Worm (Caenorhabditis elegans): Measurements from ENCODE around the gene nstp-3.
A peak's percentile ranks its signal among the peaks of the same experiment; 100 is the strongest.

The nstp-3 gene

DNA sequence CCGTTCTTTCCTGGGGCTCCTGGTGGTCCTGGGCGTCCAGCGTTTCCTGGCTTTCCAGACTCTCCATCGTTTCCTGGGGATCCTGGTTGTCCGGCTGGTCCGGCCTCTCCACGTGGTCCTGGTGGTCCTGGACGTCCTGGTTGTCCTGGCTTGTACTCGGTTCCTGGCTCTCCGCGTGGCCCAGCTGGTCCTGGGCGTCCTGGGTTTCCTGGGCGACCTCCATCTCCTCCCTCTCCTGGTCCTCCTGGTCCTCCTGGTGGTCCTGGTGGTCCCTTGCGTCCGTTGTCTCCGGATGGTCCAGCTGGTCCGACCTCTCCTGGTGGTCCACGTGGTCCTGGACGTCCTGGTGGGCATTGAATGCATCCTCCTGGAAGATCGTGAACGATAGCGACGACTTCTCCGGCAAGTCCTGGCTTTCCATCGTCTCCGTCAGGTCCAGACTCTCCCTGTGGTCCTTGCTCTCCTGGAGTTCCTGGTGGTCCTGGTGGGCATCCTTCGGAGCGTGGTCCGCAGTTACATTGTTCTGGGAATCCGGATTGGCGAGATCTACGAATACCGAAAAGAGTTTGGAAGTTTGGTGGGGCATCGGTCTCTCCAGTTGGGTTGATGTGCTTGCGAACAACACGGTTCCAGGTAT lies 38.1 kb upstream of the nstp-3 start:
- TF ChIP-seq ref-1 (GFP tag; conservative IDR thresholded peaks at IDR 0.05) (no peak), ztf-23 (GFP tag; IDR thresholded peaks at IDR 0.05) (no peak), med-1 (GFP tag; optimal IDR thresholded peaks at IDR 0.05; ENCODE audit: insufficient read depth) (no peak), tab-1 (GFP tag; IDR thresholded peaks at IDR 0.05) (0 out of 2 replicates have a peak, but pooled peaks have one; percentile 17), klf-2 (GFP tag; conservative IDR thresholded peaks at IDR 0.05) (no peak), cog-1 (tag; optimal IDR thresholded peaks at IDR 0.05) (no peak), flt-1 (GFP tag; IDR thresholded peaks at IDR 0.05) (no peak)

DNA sequence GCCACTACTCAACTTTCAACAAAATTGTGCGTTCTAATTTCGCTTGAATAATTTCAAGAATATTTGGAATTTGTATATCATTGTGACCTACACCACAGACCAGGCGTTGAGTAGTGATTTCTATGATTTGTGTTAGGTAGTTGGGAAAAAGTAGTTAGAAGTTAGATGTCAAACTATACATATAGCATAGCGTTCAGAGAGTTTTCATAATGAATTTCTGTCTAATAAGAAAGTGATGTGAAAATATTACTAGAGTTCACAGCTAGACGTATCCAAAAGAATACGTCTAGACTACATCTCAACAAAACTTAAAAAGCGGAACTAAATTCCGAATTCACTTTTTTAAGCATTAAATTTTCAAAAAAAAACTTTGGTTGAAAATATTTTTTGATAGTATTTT lies 37.4 kb upstream of the nstp-3 start:
- TF ChIP-seq med-1 (GFP tag; optimal IDR thresholded peaks at IDR 0.05; ENCODE audit: insufficient read depth) (no peak), cog-1 (tag; optimal IDR thresholded peaks at IDR 0.05) (no peak), flt-1 (GFP tag; IDR thresholded peaks at IDR 0.05) (no peak), ztf-23 (GFP tag; IDR thresholded peaks at IDR 0.05) (no peak), tab-1 (GFP tag; IDR thresholded peaks at IDR 0.05) (no peak), ztf-29 (GFP tag; IDR thresholded peaks at IDR 0.05) (no peak), T22C8.4 (GFP tag; IDR thresholded peaks at IDR 0.05) (no peak), klf-2 (GFP tag; conservative IDR thresholded peaks at IDR 0.05) (no peak), ref-1 (GFP tag; conservative IDR thresholded peaks at IDR 0.05) (no peak)

DNA sequence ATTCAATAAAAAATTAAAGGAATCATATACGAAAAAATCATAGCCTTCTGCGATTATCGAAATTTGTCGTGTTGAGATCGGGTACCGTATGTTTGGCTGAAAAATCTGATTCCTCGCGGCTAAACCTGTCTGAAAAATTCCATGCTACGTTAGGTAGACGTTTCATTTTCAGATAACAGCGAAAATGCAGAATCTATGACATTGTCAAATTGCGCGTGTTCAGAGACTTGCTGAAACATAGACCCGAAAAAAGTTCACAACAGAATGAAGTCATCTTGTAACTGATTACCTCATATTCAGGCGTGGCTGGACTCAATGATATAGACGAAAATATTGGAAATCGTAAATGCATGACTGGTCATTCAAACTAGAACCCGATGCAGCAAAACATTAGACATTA lies 35.5 kb upstream of the nstp-3 start, which contains the start of gene srh-76:
Gene srh-76 (plus strand): TSS at position 301 of the 400 bp plus-strand sequence.
- TF ChIP-seq ref-1 (GFP tag; conservative IDR thresholded peaks at IDR 0.05), result no peak
- TF ChIP-seq tab-1 (GFP tag; IDR thresholded peaks at IDR 0.05), result no peak
- no peak for TF ChIP-seq flt-1 (GFP tag; IDR thresholded peaks at IDR 0.05)
- TF ChIP-seq T22C8.4 (GFP tag; IDR thresholded peaks at IDR 0.05), result no peak
- no peak for TF ChIP-seq med-1 (GFP tag; optimal IDR thresholded peaks at IDR 0.05; ENCODE audit: insufficient read depth)
- no peak for TF ChIP-seq cog-1 (tag; optimal IDR thresholded peaks at IDR 0.05)
- TF ChIP-seq ztf-23 (GFP tag; IDR thresholded peaks at IDR 0.05), result no peak
- no peak for TF ChIP-seq ztf-29 (GFP tag; IDR thresholded peaks at IDR 0.05)
- TF ChIP-seq klf-2 (GFP tag; conservative IDR thresholded peaks at IDR 0.05), result no peak

DNA sequence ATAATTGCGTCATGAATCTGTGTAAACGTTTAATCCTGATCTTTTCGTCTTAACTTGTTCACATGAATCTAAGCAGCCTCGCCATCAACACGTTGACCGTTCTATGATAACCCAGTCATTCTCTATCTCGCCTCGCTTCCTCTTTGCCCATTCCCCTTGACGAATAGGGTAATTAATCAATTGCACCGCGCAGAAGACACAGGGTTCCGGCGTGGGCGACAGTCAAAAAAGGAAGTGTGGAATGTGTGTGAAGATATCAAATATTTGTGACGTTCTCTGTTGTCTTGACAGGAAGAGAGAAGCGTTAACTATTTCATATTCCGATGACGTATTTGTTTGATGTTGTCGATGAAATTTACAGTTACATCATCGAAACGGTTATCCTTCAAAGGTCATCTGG lies 34.8 kb upstream of the nstp-3 start:
- TF ChIP-seq ref-1 (GFP tag; conservative IDR thresholded peaks at IDR 0.05) (no peak), ztf-29 (GFP tag; IDR thresholded peaks at IDR 0.05) (no peak), tab-1 (GFP tag; IDR thresholded peaks at IDR 0.05) (no peak), cog-1 (tag; optimal IDR thresholded peaks at IDR 0.05) (no peak), med-1 (GFP tag; optimal IDR thresholded peaks at IDR 0.05; ENCODE audit: insufficient read depth) (no peak), ztf-23 (GFP tag; IDR thresholded peaks at IDR 0.05) (no peak), flt-1 (GFP tag; IDR thresholded peaks at IDR 0.05) (no peak), klf-2 (GFP tag; conservative IDR thresholded peaks at IDR 0.05) (no peak), T22C8.4 (GFP tag; IDR thresholded peaks at IDR 0.05) (no peak)

DNA sequence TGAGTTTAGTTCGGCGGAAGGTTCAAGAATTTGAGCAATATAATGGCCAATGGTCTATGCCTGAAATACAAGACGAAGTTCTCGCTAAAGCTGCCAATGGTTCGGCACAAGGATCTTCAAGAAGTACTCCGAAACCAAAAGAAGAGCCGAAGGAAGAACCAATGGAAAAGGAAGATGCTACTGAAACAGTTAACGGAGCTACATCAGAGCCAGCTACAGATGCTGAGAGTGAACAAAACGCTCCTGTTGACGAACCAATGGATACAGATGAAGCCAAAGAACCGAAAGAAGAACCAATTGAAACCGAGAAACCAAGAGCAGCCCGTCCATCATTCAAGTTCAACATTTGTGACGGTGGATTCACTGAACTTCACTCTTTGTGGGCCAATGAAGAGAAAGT lies 33.2 kb upstream of the nstp-3 start:
- TF ChIP-seq med-1 (GFP tag; optimal IDR thresholded peaks at IDR 0.05; ENCODE audit: insufficient read depth), result no peak
- no peak for TF ChIP-seq tab-1 (GFP tag; IDR thresholded peaks at IDR 0.05)
- no peak for TF ChIP-seq flt-1 (GFP tag; IDR thresholded peaks at IDR 0.05)
- no peak for TF ChIP-seq ref-1 (GFP tag; conservative IDR thresholded peaks at IDR 0.05)
- no peak for TF ChIP-seq T22C8.4 (GFP tag; IDR thresholded peaks at IDR 0.05)
- TF ChIP-seq cog-1 (tag; optimal IDR thresholded peaks at IDR 0.05), result no peak
- TF ChIP-seq ztf-29 (GFP tag; IDR thresholded peaks at IDR 0.05), result no peak
- TF ChIP-seq ztf-23 (GFP tag; IDR thresholded peaks at IDR 0.05), result no peak
- no peak for TF ChIP-seq klf-2 (GFP tag; conservative IDR thresholded peaks at IDR 0.05)

DNA sequence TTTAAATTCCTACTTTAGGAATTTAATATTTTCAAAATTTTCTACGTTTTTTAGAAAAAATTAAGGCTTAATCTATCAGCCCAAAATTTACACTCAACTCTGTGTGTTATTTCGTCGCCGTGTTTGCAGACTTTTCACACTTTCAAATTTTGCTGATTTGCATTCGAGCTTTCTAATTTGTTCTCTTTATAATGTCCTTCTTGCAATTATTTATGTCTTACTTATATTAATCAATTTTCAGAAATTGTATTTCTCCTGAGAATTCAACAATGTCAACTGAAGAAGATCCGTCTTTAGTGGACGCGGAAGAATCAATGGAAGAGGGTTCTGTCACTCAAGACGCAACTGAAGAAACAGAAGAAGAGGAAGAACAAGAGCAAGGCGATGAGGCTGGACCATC lies 28.6 kb upstream of the nstp-3 start, which contains the start of gene let-418:
Gene let-418 (plus strand): TSS at position 242 of the 400 bp plus-strand sequence.
- no peak for TF ChIP-seq ztf-23 (GFP tag; IDR thresholded peaks at IDR 0.05)
- TF ChIP-seq T22C8.4 (GFP tag; IDR thresholded peaks at IDR 0.05), result no peak
- TF ChIP-seq med-1 (GFP tag; optimal IDR thresholded peaks at IDR 0.05; ENCODE audit: insufficient read depth), result no peak
- no peak for TF ChIP-seq tab-1 (GFP tag; IDR thresholded peaks at IDR 0.05)

DNA sequence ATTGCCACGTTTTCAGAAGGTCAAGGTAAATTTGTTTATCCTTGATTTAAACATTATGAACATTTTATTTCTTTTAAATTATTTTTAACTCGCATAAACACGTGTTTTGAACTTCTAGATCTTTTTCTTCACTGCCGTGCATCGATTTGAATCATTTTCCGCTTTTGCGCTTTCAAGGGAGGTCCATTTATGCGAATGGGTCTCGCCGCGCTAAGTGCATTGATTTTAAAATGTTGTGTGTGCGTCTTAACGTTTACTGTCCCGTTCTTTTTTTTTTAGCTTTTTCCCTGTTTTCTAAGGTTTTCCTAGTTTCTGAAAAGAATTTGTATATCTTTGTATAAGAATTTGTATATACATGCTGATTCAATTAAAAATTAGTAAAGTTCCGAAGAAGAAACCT lies 27.4 kb upstream of the nstp-3 start:
- TF ChIP-seq klf-2 (GFP tag; conservative IDR thresholded peaks at IDR 0.05) (no peak), flt-1 (GFP tag; IDR thresholded peaks at IDR 0.05) (no peak), tab-1 (GFP tag; IDR thresholded peaks at IDR 0.05) (no peak), cog-1 (tag; optimal IDR thresholded peaks at IDR 0.05) (no peak)

DNA sequence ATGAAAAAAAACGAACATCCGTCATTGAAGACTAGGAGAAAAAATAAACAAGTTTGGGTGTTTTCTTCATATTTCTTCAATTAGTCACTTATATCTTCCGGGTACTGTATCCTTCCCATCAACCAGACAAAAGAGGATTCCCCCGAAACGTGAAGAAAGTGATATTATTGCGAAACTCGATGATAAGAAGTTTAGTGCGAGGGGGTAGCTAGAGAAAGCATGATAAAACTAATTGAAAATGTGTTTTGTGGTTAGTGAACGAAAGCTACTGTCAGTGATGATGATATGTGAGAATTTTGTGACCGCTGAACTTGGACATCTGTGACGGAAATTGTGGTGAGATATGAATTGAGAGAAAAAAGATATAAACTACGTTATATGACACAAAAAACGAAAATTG lies 24.9 kb upstream of the nstp-3 start:
- no peak for TF ChIP-seq ztf-23 (GFP tag; IDR thresholded peaks at IDR 0.05)
- TF ChIP-seq klf-2 (GFP tag; conservative IDR thresholded peaks at IDR 0.05), result no peak
- TF ChIP-seq cog-1 (tag; optimal IDR thresholded peaks at IDR 0.05), result no peak
- no peak for TF ChIP-seq med-1 (GFP tag; optimal IDR thresholded peaks at IDR 0.05; ENCODE audit: insufficient read depth)
- no peak for TF ChIP-seq ref-1 (GFP tag; conservative IDR thresholded peaks at IDR 0.05)
- TF ChIP-seq T22C8.4 (GFP tag; IDR thresholded peaks at IDR 0.05), result no peak
- no peak for TF ChIP-seq flt-1 (GFP tag; IDR thresholded peaks at IDR 0.05)

DNA sequence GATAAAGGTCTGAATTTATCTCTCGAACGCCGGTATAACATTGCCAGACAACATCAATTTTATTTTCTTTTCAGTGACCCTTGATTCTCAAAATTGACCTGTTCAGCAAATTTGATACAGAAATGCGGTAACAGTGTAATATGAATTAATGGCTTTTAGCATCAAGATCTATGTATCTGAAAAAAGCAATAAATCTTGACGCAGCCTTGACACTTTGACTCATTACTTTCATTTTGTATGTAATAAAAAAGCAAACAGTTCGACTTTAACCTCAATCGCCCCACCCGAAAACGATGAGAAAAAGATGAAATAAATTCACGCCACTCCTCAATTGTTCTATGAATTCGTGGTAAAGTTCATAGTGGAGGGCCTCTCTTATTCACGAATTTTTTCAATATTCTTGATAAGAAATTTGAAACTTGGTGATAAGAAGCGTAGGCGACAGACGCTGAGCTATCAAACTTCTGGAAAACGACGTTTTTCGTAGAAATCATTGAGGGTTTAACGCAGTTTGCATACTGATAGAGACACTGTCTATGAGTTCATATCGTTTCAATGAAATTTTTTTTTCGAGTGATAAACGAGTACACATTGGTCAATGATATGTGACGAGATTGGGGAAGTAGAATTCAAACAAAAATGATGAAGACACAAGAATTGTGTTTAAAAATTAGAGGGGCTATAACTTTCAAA lies 23.6 kb upstream of the nstp-3 start:
- TF ChIP-seq ztf-29 (GFP tag; IDR thresholded peaks at IDR 0.05), result no peak
- no peak for TF ChIP-seq cog-1 (tag; optimal IDR thresholded peaks at IDR 0.05)
- no peak for TF ChIP-seq flt-1 (GFP tag; IDR thresholded peaks at IDR 0.05)
- TF ChIP-seq ztf-23 (GFP tag; IDR thresholded peaks at IDR 0.05), result no peak
- no peak for TF ChIP-seq ref-1 (GFP tag; conservative IDR thresholded peaks at IDR 0.05)
- no peak for TF ChIP-seq tab-1 (GFP tag; IDR thresholded peaks at IDR 0.05)
- no peak for TF ChIP-seq klf-2 (GFP tag; conservative IDR thresholded peaks at IDR 0.05)
- TF ChIP-seq T22C8.4 (GFP tag; IDR thresholded peaks at IDR 0.05), result no peak
- TF ChIP-seq med-1 (GFP tag; optimal IDR thresholded peaks at IDR 0.05; ENCODE audit: insufficient read depth), result no peak

DNA sequence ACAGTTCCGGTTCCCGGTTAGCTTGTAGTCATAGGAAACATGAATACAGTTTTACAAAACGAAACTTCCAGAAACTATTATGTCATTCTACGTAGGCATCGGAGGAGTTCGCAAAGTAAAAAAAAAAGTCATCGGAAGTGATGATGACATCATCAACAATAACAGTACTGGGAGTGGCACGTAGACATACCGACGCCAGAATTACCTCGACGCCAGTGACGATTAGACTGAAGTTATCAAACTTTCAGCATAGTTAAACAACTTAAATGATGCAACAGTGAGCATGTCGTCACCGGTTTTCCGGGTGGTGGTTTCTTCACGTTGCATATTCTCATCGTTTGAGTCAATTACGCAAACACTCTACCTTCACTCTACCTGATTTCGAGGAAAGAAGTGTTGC lies 22.4 kb upstream of the nstp-3 start:
- TF ChIP-seq tab-1 (GFP tag; IDR thresholded peaks at IDR 0.05), result no peak
- no peak for TF ChIP-seq med-1 (GFP tag; optimal IDR thresholded peaks at IDR 0.05; ENCODE audit: insufficient read depth)
- no peak for TF ChIP-seq ztf-23 (GFP tag; IDR thresholded peaks at IDR 0.05)
- TF ChIP-seq T22C8.4 (GFP tag; IDR thresholded peaks at IDR 0.05), result no peak
- no peak for TF ChIP-seq ref-1 (GFP tag; conservative IDR thresholded peaks at IDR 0.05)

Measured in whole organism, midembryonic.